Fruit fly (Drosophila melanogaster) whole organism, embryonic: ENCODE results near the gene Pgant2.

Source experiments
- Abd-B ChIP-seq: fragments of 200-800 bp; sonication (Bioruptor generic); optimal IDR thresholded peaks from 2 replicates; lab custom pipeline; 2018; ENCODE audit warnings: missing biosample characterization, mild to moderate bottlenecking, missing genetic modification characterization, moderate library complexity
- Awh ChIP-seq: fragments of 200-800 bp; sonication (Bioruptor generic); IDR thresholded peaks from 2 replicates; pipeline ENCODE4, ENCODE4 v1.3.6; 2022; ENCODE audit warnings: missing biosample characterization, missing genetic modification characterization
- Bdp1 ChIP-seq: fragments of 200-800 bp; sonication (Bioruptor generic); optimal IDR thresholded peaks from 3 replicates; lab custom pipeline; 2016; ENCODE audit warnings: missing biosample characterization, missing genetic modification characterization
- Blimp-1 ChIP-seq: fragments of 200-800 bp; sonication (Bioruptor generic); optimal IDR thresholded peaks from 3 replicates; lab custom pipeline; 2018; ENCODE audit warnings: missing biosample characterization, missing genetic modification characterization, mild to moderate bottlenecking, moderate library complexity, missing genetic modification reagents
- CG10147 ChIP-seq: fragments of 200-800 bp; sonication (Bioruptor generic); optimal IDR thresholded peaks from 2 replicates; lab custom pipeline; 2019; ENCODE audit warnings: missing biosample characterization, mild to moderate bottlenecking, missing genetic modification characterization, moderate library complexity
- CG10565 ChIP-seq: fragments of 200-800 bp; sonication (Bioruptor generic); optimal IDR thresholded peaks from 3 replicates; lab custom pipeline; 2016; ENCODE audit warnings: missing biosample characterization, mild to moderate bottlenecking, missing genetic modification characterization
- CG12071 ChIP-seq: fragments of 200-800 bp; sonication (Bioruptor generic); optimal IDR thresholded peaks from 3 replicates; lab custom pipeline; 2018; ENCODE audit warnings: missing biosample characterization, mild to moderate bottlenecking, missing genetic modification characterization
- CG12659 ChIP-seq: fragments of 200-800 bp; sonication (Bioruptor generic); optimal IDR thresholded peaks from 3 replicates; lab custom pipeline; 2017; ENCODE audit warnings: mild to moderate bottlenecking, missing biosample characterization, missing genetic modification reagents, missing genetic modification characterization
- CG12744 ChIP-seq: fragments of 200-800 bp; sonication (Bioruptor generic); optimal IDR thresholded peaks from 2 replicates; lab custom pipeline; 2016; ENCODE audit warnings: missing biosample characterization, missing genetic modification characterization
- CG14014 ChIP-seq: fragments of 200-800 bp; sonication (Bioruptor generic); IDR thresholded peaks from 2 replicates; pipeline ENCODE4 v1.3.6; 2022; ENCODE audit warnings: missing biosample characterization, missing genetic modification characterization
- CG16815 ChIP-seq: fragments of 200-800 bp; sonication (Bioruptor generic); optimal IDR thresholded peaks from 3 replicates; lab custom pipeline; 2017; ENCODE audit warnings: missing biosample characterization, mild to moderate bottlenecking, missing genetic modification characterization
- CG17829 ChIP-seq: fragments of 200-800 bp; optimal IDR thresholded peaks from 2 replicates; lab custom pipeline; 2019; ENCODE audit warnings: missing biosample characterization, mild to moderate bottlenecking, missing genetic modification characterization, moderate library complexity
- CG18764 ChIP-seq: fragments of 200-800 bp; sonication (Bioruptor generic); optimal IDR thresholded peaks from 3 replicates; lab custom pipeline; 2016; ENCODE audit warnings: missing biosample characterization, missing genetic modification characterization
- CG3163 ChIP-seq: fragments of 200-800 bp; sonication (Bioruptor generic); optimal IDR thresholded peaks from 3 replicates; lab custom pipeline; 2016; ENCODE audit warnings: missing biosample characterization, missing genetic modification characterization
- CG34376 ChIP-seq: fragments of 200-800 bp; sonication (Bioruptor generic); optimal IDR thresholded peaks from 2 replicates; lab custom pipeline; 2018; ENCODE audit warnings: missing biosample characterization, mild to moderate bottlenecking, missing genetic modification characterization
- CG4404 ChIP-seq: fragments of 200-800 bp; sonication (Bioruptor generic); IDR thresholded peaks from 2 replicates; pipeline ENCODE4 v1.3.6; 2022; ENCODE audit warnings: missing biosample characterization, missing genetic modification characterization
- CG5953 ChIP-seq: fragments of 200-800 bp; sonication (Bioruptor generic); IDR thresholded peaks from 2 replicates; pipeline ENCODE4 v1.3.6; 2022; ENCODE audit warnings: missing biosample characterization, missing genetic modification characterization
- CG6254 ChIP-seq: fragments of 200-800 bp; sonication (Bioruptor generic); optimal IDR thresholded peaks from 3 replicates; lab custom pipeline; 2017; ENCODE audit warnings: mild to moderate bottlenecking, missing biosample characterization, missing genetic modification reagents, missing genetic modification characterization
- CG7556 ChIP-seq: fragments of 200-800 bp; sonication (Bioruptor generic); optimal IDR thresholded peaks from 2 replicates; lab custom pipeline; 2017; ENCODE audit warnings: missing biosample characterization, mild to moderate bottlenecking, missing genetic modification characterization
- CG8089 ChIP-seq: fragments of 200-800 bp; sonication (Bioruptor generic); optimal IDR thresholded peaks from 3 replicates; lab custom pipeline; 2016; ENCODE audit warnings: missing biosample characterization, missing genetic modification characterization
- CG8388 ChIP-seq: fragments of 200-800 bp; sonication (Bioruptor generic); optimal IDR thresholded peaks from 2 replicates; lab custom pipeline; 2019; ENCODE audit warnings: missing biosample characterization, mild to moderate bottlenecking, missing genetic modification characterization, moderate library complexity
- CG9727 ChIP-seq: fragments of 200-800 bp; sonication (Bioruptor generic); optimal IDR thresholded peaks from 3 replicates; lab custom pipeline; 2017; ENCODE audit warnings: missing biosample characterization, mild to moderate bottlenecking, missing genetic modification characterization
- CHES-1-like ChIP-seq: fragments of 200-800 bp; sonication (Bioruptor generic); optimal IDR thresholded peaks from 2 replicates; lab custom pipeline; 2016; ENCODE audit warnings: missing biosample characterization, missing genetic modification characterization
- CkIIα-i1 ChIP-seq: fragments of 200-800 bp; sonication (Bioruptor generic); IDR thresholded peaks from 2 replicates; pipeline ENCODE4 v1.3.6; 2022; ENCODE audit warnings: missing biosample characterization, missing genetic modification characterization
- D ChIP-seq, 2 experiments: fragments of 200-800 bp in 1 of 2; fragments of >200 bp in 1 of 2; sonication (Bioruptor generic) in 1 of 2; optimal IDR thresholded peaks; 2 replicates in 1 of 2; 3 replicates in 1 of 2; lab custom pipeline; 2017; ENCODE audit warnings: mild to moderate bottlenecking in 1 of 2, missing biosample characterization in 1 of 2, missing genetic modification characterization in 1 of 2, missing genetic modification reagents in 1 of 2
- Dref ChIP-seq: fragments of 200-800 bp; sonication (Bioruptor generic); IDR thresholded peaks from 2 replicates; pipeline ENCODE4 v1.3.6; 2022; ENCODE audit warnings: missing biosample characterization, missing genetic modification characterization
- HHEX ChIP-seq: fragments of 200-800 bp; sonication (Bioruptor generic); optimal IDR thresholded peaks from 3 replicates; lab custom pipeline; 2017; ENCODE audit warnings: missing biosample characterization, mild to moderate bottlenecking, missing genetic modification characterization, missing genetic modification reagents
- MESR4 ChIP-seq: fragments of 200-800 bp; sonication (Bioruptor generic); optimal IDR thresholded peaks from 2 replicates; lab custom pipeline; 2018; ENCODE audit warnings: missing biosample characterization, mild to moderate bottlenecking, missing genetic modification characterization, moderate library complexity
- NC2α ChIP-seq: fragments of 200-800 bp; sonication (Bioruptor generic); optimal IDR thresholded peaks from 2 replicates; lab custom pipeline; 2016; ENCODE audit warnings: missing biosample characterization, missing genetic modification characterization
- Six4 ChIP-seq: fragments of 200-800 bp; sonication (Bioruptor generic); optimal IDR thresholded peaks from 2 replicates; lab custom pipeline; 2016; ENCODE audit warnings: missing biosample characterization, missing genetic modification characterization
- YL-1 ChIP-seq: fragments of 200-800 bp; sonication (Bioruptor generic); optimal IDR thresholded peaks from 3 replicates; lab custom pipeline; 2017; ENCODE audit warnings: missing biosample characterization, mild to moderate bottlenecking, missing genetic modification characterization
- dysf ChIP-seq: fragments of 200-800 bp; sonication (Bioruptor generic); IDR thresholded peaks from 3 replicates; pipeline ENCODE4 v1.3.6; 2022; ENCODE audit warnings: missing biosample characterization, missing genetic modification characterization
- gcm ChIP-seq: fragments of 200-800 bp; sonication (Bioruptor generic); optimal IDR thresholded peaks from 2 replicates; lab custom pipeline; 2019; ENCODE audit warnings: missing biosample characterization, mild to moderate bottlenecking, missing genetic modification characterization, moderate library complexity
- grn ChIP-seq: fragments of 200-800 bp; sonication (Bioruptor generic); optimal IDR thresholded peaks from 3 replicates; lab custom pipeline; 2017; ENCODE audit warnings: missing biosample characterization, missing genetic modification characterization
- ham ChIP-seq: fragments of 200-800 bp; sonication (Bioruptor generic); IDR thresholded peaks from 2 replicates; pipeline ENCODE4 v1.3.6; 2022; ENCODE audit warnings: missing biosample characterization, missing genetic modification characterization
- her ChIP-seq: fragments of 200-800 bp; sonication (Bioruptor generic); optimal IDR thresholded peaks from 2 replicates; lab custom pipeline; 2016; ENCODE audit warnings: missing biosample characterization, missing genetic modification characterization
- hkb ChIP-seq, 2 experiments: fragments of 200-800 bp in 1 of 2; fragments of >200 bp in 1 of 2; sonication (Bioruptor generic) in 1 of 2; IDR thresholded peaks in 1 of 2; optimal IDR thresholded peaks in 1 of 2; 2 replicates each; pipeline versions ENCODE4 v1.3.6 to Lab custom; 2017 to 2022; ENCODE audit warnings: missing biosample characterization in 1 of 2, missing genetic modification characterization in 1 of 2
- jumu ChIP-seq: fragments of 200-800 bp; sonication (Bioruptor generic); optimal IDR thresholded peaks from 3 replicates; lab custom pipeline; 2016; ENCODE audit warnings: missing biosample characterization, missing genetic modification characterization
- luna ChIP-seq: fragments of 200-800 bp; sonication (Bioruptor generic); optimal IDR thresholded peaks from 2 replicates; lab custom pipeline; 2016; ENCODE audit warnings: missing biosample characterization, missing genetic modification characterization
- nmo ChIP-seq: fragments of 200-800 bp; sonication (Bioruptor generic); optimal IDR thresholded peaks from 2 replicates; lab custom pipeline; 2018; ENCODE audit warnings: missing biosample characterization, mild to moderate bottlenecking, missing genetic modification characterization, moderate library complexity
- pan ChIP-seq, 4 experiments: fragments of >200 bp in 3 of 4; fragments of 200-800 bp in 1 of 4; sonication (Bioruptor generic) in 1 of 4; optimal IDR thresholded peaks in 3 of 4; IDR thresholded peaks in 1 of 4; 2 replicates each; pipeline versions ENCODE4 v1.3.6 to Lab custom; 2017 to 2022; ENCODE audit warnings: missing biosample characterization in 2 of 4, missing genetic modification characterization in 2 of 4, mixed read lengths in 1 of 4
- pfk ChIP-seq: fragments of 200-800 bp; sonication (Bioruptor generic); optimal IDR thresholded peaks from 2 replicates; lab custom pipeline; 2018; ENCODE audit warnings: missing biosample characterization, mild to moderate bottlenecking, missing genetic modification characterization, moderate library complexity
- pzg ChIP-seq: fragments of 200-800 bp; sonication (Bioruptor generic); optimal IDR thresholded peaks from 3 replicates; lab custom pipeline; 2018; ENCODE audit warnings: missing biosample characterization, mild to moderate bottlenecking, missing genetic modification characterization, moderate library complexity
- sr ChIP-seq: fragments of 200-800 bp; sonication (Bioruptor generic); IDR thresholded peaks from 3 replicates; pipeline ENCODE4 v1.3.6; 2022; ENCODE audit warnings: missing biosample characterization, missing genetic modification characterization
- trh ChIP-seq: fragments of 200-800 bp; sonication (Bioruptor generic); optimal IDR thresholded peaks from 2 replicates; lab custom pipeline; 2016; ENCODE audit warnings: missing biosample characterization, missing genetic modification characterization
- tup ChIP-seq: fragments of 200-800 bp; sonication (Bioruptor generic); optimal IDR thresholded peaks from 2 replicates; lab custom pipeline; 2016; ENCODE audit warnings: missing biosample characterization, mild to moderate bottlenecking, missing genetic modification characterization, moderate library complexity
- vfl ChIP-seq: fragments of 200-800 bp; sonication (Bioruptor generic); optimal IDR thresholded peaks from 2 replicates; lab custom pipeline; 2016; ENCODE audit warnings: missing biosample characterization, missing genetic modification characterization
- wdn ChIP-seq: fragments of 200-800 bp; sonication (Bioruptor generic); IDR thresholded peaks from 2 replicates; pipeline ENCODE4 v1.3.6; 2022; ENCODE audit warnings: missing biosample characterization, missing genetic modification characterization
- z ChIP-seq: fragments of 200-800 bp; sonication (Bioruptor generic); IDR thresholded peaks from 3 replicates; pipeline ENCODE4 v1.3.6; 2022; ENCODE audit warnings: missing biosample characterization, missing genetic modification characterization

Pgant2 gene

dm6 chr2L:3444789-3445188 lies 18.3 kb upstream of the Pgant2 start (continued):
- TF ChIP-seq NC2α (GFP tag; lab: Kevin White, UChicago) (no peak), hkb (optimal IDR thresholded peaks at IDR 0.05; lab: Kevin White, UChicago) (no peak), hkb (GFP tag; IDR thresholded peaks at IDR 0.05; lab: Robert Waterston, UW) (peak; percentile 63), CG5953 (GFP tag; lab: Robert Waterston, UW) (0 out of 2 replicates have a peak, but pooled peaks have one; percentile 22), pfk (GFP tag; lab: Kevin White, UChicago) (no peak), CG7556 (no peak), CG6254 (GFP tag; lab: Kevin White, UChicago) (no peak), her (GFP tag; lab: Kevin White, UChicago) (peak; percentile 5), CG8089 (peak; percentile 18), Blimp-1 (GFP tag; lab: Kevin White, UChicago) (peak; percentile 42), trh (GFP tag; lab: Kevin White, UChicago) (peak; percentile 6), CG10147 (GFP tag; lab: Kevin White, UChicago) (no peak), CG34376 (GFP tag; lab: Kevin White, UChicago) (no peak), CG8388 (no peak), tup (GFP tag; lab: Kevin White, UChicago) (no peak), dysf (GFP tag; lab: Robert Waterston, UW) (peak; percentile 66; the same call in 2 of the 3 replicates), CG12744 (GFP tag; lab: Kevin White, UChicago) (no peak), CG12071 (no peak), pan (optimal IDR thresholded peaks at IDR 0.05; lab: Kevin White, UChicago) (no peak), pan (GFP tag; optimal IDR thresholded peaks at IDR 0.05 in 1 of 2, IDR thresholded peaks at IDR 0.05 in 1 of 2) (peak in 1 of 2 experiments; percentile 67), Awh (GFP tag; lab: Robert Waterston, UW) (0 out of 2 replicates have a peak, but pooled peaks have one; percentile 21), CG12659 (peak; percentile 15), Abd-B (peak; percentile 18), YL-1 (GFP tag; lab: Kevin White, UChicago) (no peak), jumu (peak; percentile 20), MESR4 (GFP tag; lab: Kevin White, UChicago) (no peak), CG17829 (no peak), HHEX (GFP tag; lab: Kevin White, UChicago) (no peak), ham (no peak), vfl (peak; percentile 24), CkIIα-i1 (GFP tag; lab: Robert Waterston, UW) (no peak), pzg (no peak), z (GFP tag; lab: Robert Waterston, UW) (no peak), CG10565 (GFP tag; lab: Kevin White, UChicago) (no peak), D (optimal IDR thresholded peaks at IDR 0.05; lab: Kevin White, UChicago) (no peak), D (GFP tag; optimal IDR thresholded peaks at IDR 0.05; lab: Kevin White, UChicago) (no peak), gcm (no peak), Bdp1 (GFP tag; lab: Kevin White, UChicago) (no peak), CG9727 (GFP tag; lab: Kevin White, UChicago) (peak; percentile 32), CG14014 (GFP tag; lab: Robert Waterston, UW) (no peak), CHES-1-like (GFP tag; lab: Kevin White, UChicago) (no peak), sr (GFP tag; lab: Robert Waterston, UW) (no peak), CG16815 (peak; percentile 4), Dref (no peak), nmo (GFP tag; lab: Kevin White, UChicago) (peak; percentile 35), luna (GFP tag; lab: Kevin White, UChicago) (no peak), grn (GFP tag; lab: Kevin White, UChicago) (no peak), CG18764 (no peak), Six4 (peak; percentile 25), CG3163 (GFP tag; lab: Kevin White, UChicago) (peak; percentile 2), wdn (GFP tag; lab: Robert Waterston, UW) (no peak), CG4404 (GFP tag; lab: Robert Waterston, UW) (peak; percentile 7; the same call in 1 of the 2 replicates)
